Worm (Caenorhabditis elegans) whole organism, L2 larva: Measurements from ENCODE around the gene sri-19.

Experiments
- C34F6.9 ChIP-seq: fragments of 150-350 bp; optimal IDR thresholded peaks from 2 replicates; lab custom pipeline; 2014; ENCODE audit warnings: missing biosample characterization, missing genetic modification characterization
- Y55F3AM.14 ChIP-seq: fragments of 200-800 bp; sonication (Bioruptor generic); optimal IDR thresholded peaks from 2 replicates; lab custom pipeline; 2018; ENCODE audit warnings: mild to moderate bottlenecking, missing genetic modification characterization, missing compliant biosample characterization
- aly-2 ChIP-seq: fragments of 150-350 bp; optimal IDR thresholded peaks from 2 replicates; lab custom pipeline; 2014; ENCODE audit warnings: missing biosample characterization, missing genetic modification characterization
- ama-1 ChIP-seq: fragments of 150-350 bp; optimal IDR thresholded peaks from 2 replicates; lab custom pipeline; 2018; ENCODE audit warnings: inconsistent platforms
- elt-3 ChIP-seq: sonication (generic microtip); optimal IDR thresholded peaks from 2 replicates; lab custom pipeline; 2017; ENCODE audit warnings: missing biosample characterization, missing genetic modification characterization
- lin-11 ChIP-seq: fragments of 150-350 bp; sonication (generic microtip); optimal IDR thresholded peaks from 2 replicates; lab custom pipeline; 2014; ENCODE audit warnings: missing biosample characterization, missing genetic modification characterization, inconsistent platforms, mixed read lengths
- lin-13 ChIP-seq: fragments of 150-350 bp; optimal IDR thresholded peaks from 2 replicates; lab custom pipeline; 2014; ENCODE audit warnings: missing biosample characterization, missing genetic modification reagents, missing genetic modification characterization
- nhr-237 ChIP-seq: fragments of 150-350 bp; optimal IDR thresholded peaks from 2 replicates; lab custom pipeline; 2014; ENCODE audit warnings: missing biosample characterization, missing genetic modification characterization
- nhr-77 ChIP-seq: fragments of 150-350 bp; optimal IDR thresholded peaks from 2 replicates; lab custom pipeline; 2014; ENCODE audit warnings: missing biosample characterization, missing genetic modification characterization
- sem-4 ChIP-seq: fragments of 150-350 bp; optimal IDR thresholded peaks from 2 replicates; lab custom pipeline; 2014; ENCODE audit warnings: missing biosample characterization, missing genetic modification reagents, missing genetic modification characterization
- skn-1 ChIP-seq: sonication (generic microtip); optimal IDR thresholded peaks from 2 replicates; lab custom pipeline; 2017; ENCODE audit warnings: missing biosample characterization, missing genetic modification characterization
- snpc-4 ChIP-seq: fragments of 150-350 bp; optimal IDR thresholded peaks from 2 replicates; lab custom pipeline; 2014; ENCODE audit warnings: missing biosample characterization, missing genetic modification characterization
- unc-39 ChIP-seq: fragments of 150-350 bp; optimal IDR thresholded peaks from 2 replicates; lab custom pipeline; 2014; ENCODE audit warnings: missing biosample characterization, missing genetic modification characterization
- zag-1 ChIP-seq: fragments of 150-350 bp; optimal IDR thresholded peaks from 2 replicates; lab custom pipeline; 2014; ENCODE audit warnings: missing biosample characterization, missing genetic modification characterization

DNA sequence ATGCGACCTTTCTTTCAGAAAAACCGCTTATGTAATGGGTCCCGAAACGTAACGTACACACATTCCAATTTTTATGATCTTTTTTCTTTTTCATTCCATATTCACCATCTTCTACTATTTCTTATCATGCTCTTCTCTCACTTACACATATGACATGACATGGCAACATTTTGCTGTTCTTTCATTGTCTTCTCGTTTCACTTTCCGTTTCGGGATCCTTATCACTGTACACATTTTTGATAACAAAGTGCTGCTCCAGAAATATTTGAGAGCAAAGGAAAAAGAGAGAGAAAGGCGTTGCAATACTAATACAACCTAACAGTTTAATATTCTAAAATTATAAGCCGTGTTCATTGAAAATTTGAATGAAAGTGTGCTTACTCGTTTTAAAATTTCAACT lies 12.2 kb downstream of the sri-19 start:
- TF ChIP-seq ama-1 (no peak), lin-11 (tag; lab: Kevin White, UChicago) (no peak), aly-2 (no peak), nhr-237 (tag; lab: Kevin White, UChicago) (no peak), nhr-77 (tag; lab: Kevin White, UChicago) (no peak), lin-13 (GFP tag; lab: Kevin White, UChicago) (no peak), snpc-4 (tag; lab: Kevin White, UChicago) (no peak), C34F6.9 (tag; lab: Kevin White, UChicago) (no peak), unc-39 (no peak), skn-1 (tag; lab: Kevin White, UChicago) (no peak), zag-1 (tag; lab: Kevin White, UChicago) (no peak), sem-4 (no peak), Y55F3AM.14 (GFP tag; lab: Kevin White, UChicago) (no peak), elt-3 (tag; lab: Kevin White, UChicago) (no peak)
